Worm (Caenorhabditis elegans) whole organism, L2 larva: ENCODE measurements around the gene F35G2.3.

Experiments
- R02D3.7 ChIP-seq: fragments of 150-350 bp; optimal IDR thresholded peaks from 2 replicates; lab custom pipeline; 2014; ENCODE audit warnings: missing biosample characterization, missing genetic modification characterization
- aly-2 ChIP-seq: fragments of 150-350 bp; optimal IDR thresholded peaks from 2 replicates; lab custom pipeline; 2014; ENCODE audit warnings: missing biosample characterization, missing genetic modification characterization
- ama-1 ChIP-seq: fragments of 150-350 bp; optimal IDR thresholded peaks from 2 replicates; lab custom pipeline; 2018; ENCODE audit warnings: inconsistent platforms
- elt-3 ChIP-seq: sonication (generic microtip); optimal IDR thresholded peaks from 2 replicates; lab custom pipeline; 2017; ENCODE audit warnings: missing biosample characterization, missing genetic modification characterization
- lsy-2 ChIP-seq, 2 experiments: fragments of 150-350 bp in 1 of 2; sonication (generic microtip) in 1 of 2; optimal IDR thresholded peaks; 2 replicates each; lab custom pipeline; 2014 to 2017; ENCODE audit warnings: missing biosample characterization in 2 of 2, missing genetic modification characterization in 2 of 2
- nhr-10 ChIP-seq: sonication (generic microtip); optimal IDR thresholded peaks from 2 replicates; lab custom pipeline; 2017; ENCODE audit warnings: missing biosample characterization, missing genetic modification characterization
- nhr-129 ChIP-seq: fragments of 150-350 bp; optimal IDR thresholded peaks from 2 replicates; lab custom pipeline; 2014; ENCODE audit warnings: missing biosample characterization, missing genetic modification characterization
- skn-1 ChIP-seq: sonication (generic microtip); optimal IDR thresholded peaks from 2 replicates; lab custom pipeline; 2017; ENCODE audit warnings: missing biosample characterization, missing genetic modification characterization

ce11 chrIV:12252579-12252978 lies 43.2 kb downstream of the F35G2.3 start, which contains the start of gene dnj-26:
- TF ChIP-seq ama-1 (no peak), nhr-10 (no peak), lsy-2 (tag; optimal IDR thresholded peaks at IDR 0.05; lab: Kevin White, UChicago) (no peak), nhr-129 (tag; lab: Kevin White, UChicago) (no peak), skn-1 (tag; lab: Kevin White, UChicago) (no peak), aly-2 (tag; lab: Kevin White, UChicago) (no peak), R02D3.7 (tag; lab: Kevin White, UChicago) (no peak), elt-3 (tag; lab: Kevin White, UChicago) (no peak)
